Worm (Caenorhabditis elegans) whole organism, mixed stage, embryonic: Measurements from ENCODE around the gene ZC250.5.

Experiments used
- ceh-83 ChIP-seq: fragments of 200-800 bp; sonication (Bioruptor generic); optimal IDR thresholded peaks from 2 replicates; lab custom pipeline; 2018; ENCODE audit warnings: mild to moderate bottlenecking, missing genetic modification characterization, missing compliant biosample characterization
- nhr-237 ChIP-seq: fragments of 150-350 bp; optimal IDR thresholded peaks from 2 replicates; lab custom pipeline; 2014; ENCODE audit warnings: missing biosample characterization, missing genetic modification characterization
- pha-4 ChIP-seq: fragments of 150-350 bp; optimal IDR thresholded peaks from 2 replicates; lab custom pipeline; 2018; ENCODE audit warnings: missing biosample characterization, missing genetic modification reagents, missing genetic modification characterization

DNA sequence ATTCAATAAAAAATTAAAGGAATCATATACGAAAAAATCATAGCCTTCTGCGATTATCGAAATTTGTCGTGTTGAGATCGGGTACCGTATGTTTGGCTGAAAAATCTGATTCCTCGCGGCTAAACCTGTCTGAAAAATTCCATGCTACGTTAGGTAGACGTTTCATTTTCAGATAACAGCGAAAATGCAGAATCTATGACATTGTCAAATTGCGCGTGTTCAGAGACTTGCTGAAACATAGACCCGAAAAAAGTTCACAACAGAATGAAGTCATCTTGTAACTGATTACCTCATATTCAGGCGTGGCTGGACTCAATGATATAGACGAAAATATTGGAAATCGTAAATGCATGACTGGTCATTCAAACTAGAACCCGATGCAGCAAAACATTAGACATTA, 28.0 kb downstream of the ZC250.5 start, which contains the start of gene srh-76:
- no peak for TF ChIP-seq pha-4 (tag; lab: Kevin White, UChicago)
- no peak for TF ChIP-seq ceh-83 (GFP tag; lab: Kevin White, UChicago)
- no peak for TF ChIP-seq nhr-237 (tag; lab: Kevin White, UChicago)
